Fruit fly (Drosophila melanogaster): Measurements from ENCODE around the gene tld.

The tld gene

dm6 chr3R:24773016-24773415 is 23.5 kb downstream of the tld start:
- TF ChIP-seq CG8301 (tag; optimal IDR thresholded peaks at IDR 0.05) (no peak), CG8159 (tag; optimal IDR thresholded peaks at IDR 0.05) (no peak), rn (GFP tag; IDR thresholded peaks at IDR 0.05) (no peak), CG13204 (GFP tag; optimal IDR thresholded peaks at IDR 0.05) (no peak), CG32121 (GFP tag; IDR thresholded peaks at IDR 0.05) (no peak), CG9948 (tag; optimal IDR thresholded peaks at IDR 0.05) (no peak), CG14655 (GFP tag; optimal IDR thresholded peaks at IDR 0.05) (no peak), D1 (tag; optimal IDR thresholded peaks at IDR 0.05) (no peak)

dm6 chr3R:24773422-24773821 is 23.9 kb downstream of the tld start:
- TF ChIP-seq CG12605 (GFP tag; IDR thresholded peaks at IDR 0.05) (no peak; the same call in 1 of the 2 replicates), D1 (tag; optimal IDR thresholded peaks at IDR 0.05) (no peak), Pif1A (GFP tag; optimal IDR thresholded peaks at IDR 0.05) (peak; percentile 1), CG17806 (tag; optimal IDR thresholded peaks at IDR 0.05) (no peak), rn (GFP tag; IDR thresholded peaks at IDR 0.05) (peak; percentile 31; the same call in 1 of the 2 replicates), Pif1B (GFP tag; optimal IDR thresholded peaks at IDR 0.05) (no peak), CG14655 (GFP tag; optimal IDR thresholded peaks at IDR 0.05) (peak; percentile 26), CG4496 (GFP tag; IDR thresholded peaks at IDR 0.05) (peak; percentile 40; the same call in 1 of the 3 replicates)

dm6 chr3R:24777101-24777500 is 27.6 kb downstream of the tld start:
- TF ChIP-seq CG34367 (tag; optimal IDR thresholded peaks at IDR 0.05) (no peak), CG17806 (tag; optimal IDR thresholded peaks at IDR 0.05) (no peak), CG14655 (GFP tag; optimal IDR thresholded peaks at IDR 0.05) (no peak), CG9948 (tag; optimal IDR thresholded peaks at IDR 0.05) (no peak), CG32121 (GFP tag; IDR thresholded peaks at IDR 0.05) (no peak), CG10348 (GFP tag; IDR thresholded peaks at IDR 0.05) (no peak), EcR (GFP tag; optimal IDR thresholded peaks at IDR 0.05) (no peak), gl (tag; optimal IDR thresholded peaks at IDR 0.05) (no peak), D1 (tag; optimal IDR thresholded peaks at IDR 0.05) (no peak), CG12605 (GFP tag; IDR thresholded peaks at IDR 0.05) (no peak)

- TF ChIP-seq CG12605 (GFP tag; IDR thresholded peaks at IDR 0.05) (no peak), CG13204 (GFP tag; optimal IDR thresholded peaks at IDR 0.05) (no peak), CG4496 (GFP tag; IDR thresholded peaks at IDR 0.05) (no peak), fd96Ca (GFP tag; IDR thresholded peaks at IDR 0.05) (no peak), CG8301 (tag; optimal IDR thresholded peaks at IDR 0.05) (no peak), Ets98B (GFP tag; IDR thresholded peaks at IDR 0.05) (no peak), CG34367 (tag; optimal IDR thresholded peaks at IDR 0.05) (no peak), CG10348 (GFP tag; IDR thresholded peaks at IDR 0.05) (no peak), Pif1B (GFP tag; optimal IDR thresholded peaks at IDR 0.05) (no peak), Snoo (tag; optimal IDR thresholded peaks at IDR 0.05) (no peak), gl (tag; optimal IDR thresholded peaks at IDR 0.05) (no peak)
These were observed 28.7 kb downstream of the tld start for dm6 chr3R:24778218-24778739.

- TF ChIP-seq Pif1B (GFP tag; optimal IDR thresholded peaks at IDR 0.05) (peak; percentile 24), fd96Ca (GFP tag; IDR thresholded peaks at IDR 0.05) (no peak), CG15710 (tag; optimal IDR thresholded peaks at IDR 0.05) (peak; percentile 38), CG10348 (GFP tag; IDR thresholded peaks at IDR 0.05) (no peak), CG8159 (tag; optimal IDR thresholded peaks at IDR 0.05) (peak; percentile 50), Ets98B (GFP tag; IDR thresholded peaks at IDR 0.05) (peak; percentile 47; the same call in 1 of the 2 replicates), D1 (tag; optimal IDR thresholded peaks at IDR 0.05) (no peak), Pif1A (GFP tag; optimal IDR thresholded peaks at IDR 0.05) (peak; percentile 45), gl (tag; optimal IDR thresholded peaks at IDR 0.05) (peak; percentile 22), rn (GFP tag; IDR thresholded peaks at IDR 0.05) (0 out of 2 replicates have a peak, but pooled peaks have one; percentile 7), CG12605 (GFP tag; IDR thresholded peaks at IDR 0.05) (peak; percentile 20; the same call in 1 of the 2 replicates), EcR (GFP tag; optimal IDR thresholded peaks at IDR 0.05) (peak; percentile 56), CG4496 (GFP tag; IDR thresholded peaks at IDR 0.05) (peak; percentile 85), CG34367 (tag; optimal IDR thresholded peaks at IDR 0.05) (peak; percentile 57), CG9948 (tag; optimal IDR thresholded peaks at IDR 0.05) (peak; percentile 4), CG17806 (tag; optimal IDR thresholded peaks at IDR 0.05) (peak; percentile 16), Snoo (tag; optimal IDR thresholded peaks at IDR 0.05) (peak; percentile 84), CG8301 (tag; optimal IDR thresholded peaks at IDR 0.05) (no peak), CG14655 (GFP tag; optimal IDR thresholded peaks at IDR 0.05) (peak; percentile 43), CG32121 (GFP tag; IDR thresholded peaks at IDR 0.05) (no peak), CG13204 (GFP tag; optimal IDR thresholded peaks at IDR 0.05) (no peak)
These were observed 37.6 kb downstream of the tld start, which contains the start of gene CG5805 for dm6 chr3R:24787042-24787565. Gene CG5805, minus strand, starts transcription at chr3R:24787421.

- TF ChIP-seq rn (GFP tag; IDR thresholded peaks at IDR 0.05) = no peak
- TF ChIP-seq D1 (tag; optimal IDR thresholded peaks at IDR 0.05) = no peak
- TF ChIP-seq Ets98B (GFP tag; IDR thresholded peaks at IDR 0.05) = no peak
- TF ChIP-seq CG12605 (GFP tag; IDR thresholded peaks at IDR 0.05) = no peak
- TF ChIP-seq Snoo (tag; optimal IDR thresholded peaks at IDR 0.05) = no peak
- no peak for TF ChIP-seq Pif1A (GFP tag; optimal IDR thresholded peaks at IDR 0.05)
- TF ChIP-seq Pif1B (GFP tag; optimal IDR thresholded peaks at IDR 0.05) = no peak
- no peak for TF ChIP-seq CG10348 (GFP tag; IDR thresholded peaks at IDR 0.05)
These were observed 38.2 kb downstream of the tld start, which contains the start of gene Ets96B for dm6 chr3R:24787734-24788133. Gene Ets96B, plus strand, starts transcription at chr3R:24788054.
